Worm (Caenorhabditis elegans): Measurements from ENCODE around the gene srh-38.

DNA sequence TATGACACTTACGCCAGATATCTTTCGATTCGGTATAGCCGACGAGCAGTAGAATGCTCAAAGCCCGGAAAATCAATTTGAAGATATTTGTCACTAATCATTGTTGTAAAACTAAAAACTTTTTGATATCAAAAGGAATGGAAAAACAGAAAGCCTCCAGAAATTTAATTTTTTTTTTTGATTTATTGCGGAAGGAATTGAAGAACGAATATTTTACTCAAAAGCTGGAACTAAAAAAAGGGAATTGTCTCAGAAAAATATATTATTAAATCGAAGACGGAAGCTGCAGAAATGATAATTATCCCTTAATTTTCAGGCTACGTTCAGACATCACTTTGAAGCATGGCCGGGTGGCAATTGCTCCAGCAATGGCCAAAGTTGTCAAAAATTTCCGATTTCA, 21.4 kb upstream of the srh-38 start, which contains the start of gene srw-137:
- no peak for TF ChIP-seq C17E4.6 (GFP tag; IDR thresholded peaks at IDR 0.05)
- TF ChIP-seq B0019.2 (GFP tag; conservative IDR thresholded peaks at IDR 0.05): no peak
- no peak for TF ChIP-seq ets-4 (GFP tag; optimal IDR thresholded peaks at IDR 0.05)
- no peak for TF ChIP-seq hmg-20 (GFP tag; IDR thresholded peaks at IDR 0.05)
- no peak for TF ChIP-seq ama-1 (optimal IDR thresholded peaks at IDR 0.05)
- TF ChIP-seq ama-1 (GFP tag; optimal IDR thresholded peaks at IDR 0.05): no peak
